Worm (Caenorhabditis elegans) whole organism, L2 larva: Measurements from ENCODE around the gene C18G1.1.

Source experiments
- C34F6.9 ChIP-seq: fragments of 150-350 bp; optimal IDR thresholded peaks from 2 replicates; lab custom pipeline; 2014; ENCODE audit warnings: missing biosample characterization, missing genetic modification characterization
- ZK546.5 ChIP-seq: sonication (generic microtip); optimal IDR thresholded peaks from 2 replicates; lab custom pipeline; 2017; ENCODE audit warnings: missing biosample characterization, missing genetic modification characterization
- alr-1 ChIP-seq: fragments of 150-350 bp; optimal IDR thresholded peaks from 2 replicates; lab custom pipeline; 2014; ENCODE audit warnings: missing biosample characterization, missing genetic modification characterization
- ama-1 ChIP-seq: fragments of 150-350 bp; optimal IDR thresholded peaks from 2 replicates; lab custom pipeline; 2018; ENCODE audit warnings: inconsistent platforms
- blmp-1 ChIP-seq: sonication (generic microtip); optimal IDR thresholded peaks from 2 replicates; lab custom pipeline; 2017; ENCODE audit warnings: missing genetic modification characterization, mild to moderate bottlenecking, missing compliant biosample characterization, antibody characterized with exemption, moderate library complexity; ENCODE audit not compliant: insufficient read depth
- ceh-16 ChIP-seq: fragments of 150-350 bp; optimal IDR thresholded peaks from 2 replicates; lab custom pipeline; 2014; ENCODE audit warnings: missing biosample characterization, missing genetic modification characterization
- ceh-82 ChIP-seq: fragments of 150-350 bp; optimal IDR thresholded peaks from 2 replicates; lab custom pipeline; 2014; ENCODE audit warnings: missing biosample characterization, missing genetic modification characterization
- crh-2 ChIP-seq: sonication (generic microtip); optimal IDR thresholded peaks from 2 replicates; lab custom pipeline; 2017; ENCODE audit warnings: missing biosample characterization, missing genetic modification characterization
- egl-27 ChIP-seq: sonication (generic microtip); optimal IDR thresholded peaks from 3 replicates; lab custom pipeline; 2017; ENCODE audit warnings: missing biosample characterization, missing genetic modification reagents, missing genetic modification characterization
- elt-1 ChIP-seq: fragments of 150-350 bp; optimal IDR thresholded peaks from 2 replicates; lab custom pipeline; 2014; ENCODE audit warnings: missing biosample characterization, missing genetic modification characterization
- elt-3 ChIP-seq: sonication (generic microtip); optimal IDR thresholded peaks from 2 replicates; lab custom pipeline; 2017; ENCODE audit warnings: missing biosample characterization, missing genetic modification characterization
- fos-1 ChIP-seq: fragments of 150-350 bp; optimal IDR thresholded peaks from 2 replicates; lab custom pipeline; 2014; ENCODE audit warnings: missing biosample characterization, missing genetic modification characterization
- gmeb-1 ChIP-seq: fragments of 150-350 bp; optimal IDR thresholded peaks from 2 replicates; lab custom pipeline; 2014; ENCODE audit warnings: missing biosample characterization, missing genetic modification characterization
- lsy-2 ChIP-seq, 2 experiments: fragments of 150-350 bp in 1 of 2; sonication (generic microtip) in 1 of 2; optimal IDR thresholded peaks; 2 replicates each; lab custom pipeline; 2014 to 2017; ENCODE audit warnings: missing biosample characterization in 2 of 2, missing genetic modification characterization in 2 of 2
- mab-5 ChIP-seq: fragments of 150-350 bp; optimal IDR thresholded peaks from 2 replicates; lab custom pipeline; 2014; ENCODE audit warnings: missing biosample characterization, missing genetic modification characterization
- mbf-1 ChIP-seq: sonication (generic microtip); optimal IDR thresholded peaks from 2 replicates; lab custom pipeline; 2017; ENCODE audit warnings: missing biosample characterization, missing genetic modification characterization
- nhr-10 ChIP-seq: sonication (generic microtip); optimal IDR thresholded peaks from 2 replicates; lab custom pipeline; 2017; ENCODE audit warnings: missing biosample characterization, missing genetic modification characterization
- nhr-11 ChIP-seq: fragments of 150-350 bp; optimal IDR thresholded peaks from 2 replicates; lab custom pipeline; 2014; ENCODE audit warnings: missing biosample characterization, missing genetic modification characterization
- nhr-12 ChIP-seq: fragments of 150-350 bp; optimal IDR thresholded peaks from 2 replicates; lab custom pipeline; 2014; ENCODE audit warnings: missing biosample characterization, missing genetic modification characterization
- nhr-129 ChIP-seq: fragments of 150-350 bp; optimal IDR thresholded peaks from 2 replicates; lab custom pipeline; 2014; ENCODE audit warnings: missing biosample characterization, missing genetic modification characterization
- nhr-21 ChIP-seq: fragments of 150-350 bp; optimal IDR thresholded peaks from 2 replicates; lab custom pipeline; 2014; ENCODE audit warnings: missing biosample characterization, missing genetic modification characterization
- nhr-23 ChIP-seq: fragments of 150-350 bp; optimal IDR thresholded peaks from 2 replicates; lab custom pipeline; 2014; ENCODE audit warnings: missing biosample characterization, missing genetic modification reagents, missing genetic modification characterization
- nhr-6 ChIP-seq: fragments of 150-350 bp; optimal IDR thresholded peaks from 2 replicates; lab custom pipeline; 2014; ENCODE audit warnings: missing biosample characterization, missing genetic modification characterization
- nhr-77 ChIP-seq: fragments of 150-350 bp; optimal IDR thresholded peaks from 2 replicates; lab custom pipeline; 2014; ENCODE audit warnings: missing biosample characterization, missing genetic modification characterization
- sem-4 ChIP-seq: fragments of 150-350 bp; optimal IDR thresholded peaks from 2 replicates; lab custom pipeline; 2014; ENCODE audit warnings: missing biosample characterization, missing genetic modification reagents, missing genetic modification characterization
- sma-9 ChIP-seq, 2 experiments: fragments of 150-350 bp in 1 of 2; sonication (generic microtip) in 1 of 2; optimal IDR thresholded peaks; 2 replicates each; lab custom pipeline; 2014 to 2016; ENCODE audit warnings: missing genetic modification characterization in 2 of 2, mild to moderate bottlenecking in 1 of 2, missing biosample characterization in 1 of 2, missing compliant biosample characterization in 1 of 2, missing genetic modification reagents in 1 of 2, moderate library complexity in 1 of 2
- snpc-4 ChIP-seq: fragments of 150-350 bp; optimal IDR thresholded peaks from 2 replicates; lab custom pipeline; 2014; ENCODE audit warnings: missing biosample characterization, missing genetic modification characterization
- unc-39 ChIP-seq: fragments of 150-350 bp; optimal IDR thresholded peaks from 2 replicates; lab custom pipeline; 2014; ENCODE audit warnings: missing biosample characterization, missing genetic modification characterization
- unc-62 ChIP-seq: fragments of 150-350 bp; optimal IDR thresholded peaks from 2 replicates; lab custom pipeline; 2014; ENCODE audit warnings: missing biosample characterization, missing genetic modification reagents, missing genetic modification characterization
- zag-1 ChIP-seq: fragments of 150-350 bp; optimal IDR thresholded peaks from 2 replicates; lab custom pipeline; 2014; ENCODE audit warnings: missing biosample characterization, missing genetic modification characterization
- ztf-1 ChIP-seq: fragments of 200-800 bp; sonication (Bioruptor generic); conservative IDR thresholded peaks from 2 replicates; pipeline ENCODE4 v1.3.6; 2022; ENCODE audit warnings: missing genetic modification characterization, missing compliant biosample characterization
- ztf-11 ChIP-seq: sonication (generic microtip); optimal IDR thresholded peaks from 2 replicates; lab custom pipeline; 2017; ENCODE audit warnings: missing biosample characterization, missing genetic modification characterization

The C18G1.1 gene

ce11 chrV:4733952-4734351 is 43.8 kb upstream of the C18G1.1 start:
- TF ChIP-seq ama-1 (lab: Kevin White, UChicago) = no peak
- no peak for TF ChIP-seq gmeb-1
- no peak for TF ChIP-seq sma-9 (GFP tag; optimal IDR thresholded peaks at IDR 0.05; lab: Kevin White, UChicago)
- TF ChIP-seq sma-9 (tag; optimal IDR thresholded peaks at IDR 0.05; lab: Kevin White, UChicago) = no peak
- no peak for TF ChIP-seq snpc-4 (tag; lab: Kevin White, UChicago)
- TF ChIP-seq ztf-11 (tag; lab: Kevin White, UChicago) = no peak
- TF ChIP-seq mbf-1 (tag; lab: Kevin White, UChicago) = no peak
- TF ChIP-seq nhr-12 = no peak
- TF ChIP-seq, all 48 proteins: peak for 0

DNA sequence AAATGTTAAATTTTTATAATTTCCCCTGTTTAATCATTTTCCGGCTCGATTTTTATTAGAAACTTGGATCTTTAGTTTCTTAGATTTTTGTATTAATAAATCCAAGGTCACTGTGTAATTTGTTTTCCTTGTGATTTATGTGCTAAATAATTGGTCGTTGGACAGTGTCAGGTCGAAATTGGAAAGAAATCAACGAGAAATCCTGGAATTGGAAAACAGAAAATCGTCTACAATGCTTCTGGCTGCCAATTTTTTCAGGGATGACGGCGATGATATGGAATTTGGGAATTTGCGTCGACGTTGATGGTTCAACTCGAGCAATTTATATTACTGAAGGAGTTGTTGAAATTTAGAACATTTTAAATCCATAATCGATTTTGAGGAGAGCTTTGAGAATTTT is 43.2 kb upstream of the C18G1.1 start:
- no peak for TF ChIP-seq C34F6.9 (tag; lab: Kevin White, UChicago)
- TF ChIP-seq ceh-82 = no peak
- TF ChIP-seq ztf-1 (GFP tag; lab: Robert Waterston, UW) = no peak
- TF ChIP-seq elt-3 (tag; lab: Kevin White, UChicago) = no peak
- no peak for TF ChIP-seq ztf-11 (tag; lab: Kevin White, UChicago)
- TF ChIP-seq lsy-2 (tag; optimal IDR thresholded peaks at IDR 0.05; lab: Kevin White, UChicago) = no peak
- TF ChIP-seq alr-1 (tag; lab: Kevin White, UChicago) = no peak
- no peak for TF ChIP-seq nhr-12
- TF ChIP-seq, all 48 proteins: peak for 0

DNA sequence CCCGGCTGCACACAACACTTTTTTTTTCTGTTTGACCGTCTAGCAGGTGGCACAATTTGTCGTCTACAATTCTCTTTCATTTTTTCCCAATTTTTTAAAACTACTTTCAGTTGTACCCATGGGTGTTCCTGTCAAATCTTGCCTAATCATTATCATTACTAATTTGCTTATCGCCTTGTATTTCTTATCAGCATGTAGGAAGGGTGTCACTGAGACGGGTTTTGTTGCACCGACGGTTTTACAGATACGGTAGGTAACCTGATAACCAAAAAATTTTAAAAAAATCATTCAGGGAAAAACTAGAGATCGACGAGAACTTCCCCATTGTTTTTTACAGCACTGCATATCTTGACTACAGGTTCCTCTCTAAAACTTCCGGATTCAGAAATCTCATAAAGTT is 40.0 kb upstream of the C18G1.1 start, which contains the start of gene F39G3.2:
Gene F39G3.2, plus strand, starts transcription at position 105 of the 400 bp plus-strand sequence.
- peak; percentile 96 for TF ChIP-seq fos-1
- no peak for TF ChIP-seq alr-1 (tag; lab: Kevin White, UChicago)
- TF ChIP-seq, all 48 proteins: peak for 1

DNA sequence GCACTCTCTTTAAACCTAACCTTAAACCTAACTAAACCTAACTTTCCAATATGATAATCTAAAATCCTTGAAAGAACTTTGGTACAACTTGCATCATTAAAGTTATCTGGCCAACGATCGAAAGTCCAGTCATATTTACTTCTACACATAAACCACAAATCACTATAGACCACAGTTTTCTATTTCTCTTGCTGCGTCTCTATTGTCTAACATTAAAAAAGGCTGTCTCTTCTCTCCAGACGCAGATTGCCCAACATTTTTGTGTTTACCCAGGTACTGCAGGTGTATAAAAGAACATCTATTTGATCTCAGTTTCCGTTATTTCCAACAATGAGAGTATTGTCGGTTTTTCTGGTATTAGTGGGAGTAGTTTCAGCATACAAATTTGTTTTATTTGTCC is 35.6 kb upstream of the C18G1.1 start, which contains the start of gene ugt-61:
Gene ugt-61, plus strand, starts transcription at position 233 of the 400 bp plus-strand sequence.
- no peak for TF ChIP-seq sem-4 (tag; lab: Kevin White, UChicago)
- TF ChIP-seq fos-1 = peak; percentile 47
- TF ChIP-seq zag-1 = no peak
- TF ChIP-seq C34F6.9 (tag; lab: Kevin White, UChicago) = no peak
- TF ChIP-seq gmeb-1 = peak; percentile 7
- no peak for TF ChIP-seq unc-39 (tag; lab: Kevin White, UChicago)
- no peak for TF ChIP-seq nhr-21 (tag; lab: Kevin White, UChicago)
- TF ChIP-seq nhr-129 (tag; lab: Kevin White, UChicago) = peak; percentile 65
- TF ChIP-seq sma-9 (GFP tag; optimal IDR thresholded peaks at IDR 0.05; lab: Kevin White, UChicago) = peak; percentile 45
- TF ChIP-seq sma-9 (tag; optimal IDR thresholded peaks at IDR 0.05; lab: Kevin White, UChicago) = no peak
- TF ChIP-seq nhr-6 = no peak
- TF ChIP-seq snpc-4 (tag; lab: Kevin White, UChicago) = no peak

- TF ChIP-seq nhr-77 = no peak
- no peak for TF ChIP-seq nhr-11 (tag; lab: Kevin White, UChicago)
- TF ChIP-seq blmp-1 (tag; lab: Kevin White, UChicago) = no peak
- no peak for TF ChIP-seq elt-1 (tag; lab: Kevin White, UChicago)
- TF ChIP-seq, all 48 proteins: peak for 0
Observed at ce11 chrV:4745269-4745668, 32.5 kb upstream of the C18G1.1 start, which contains the start of gene C18G1.7. Gene C18G1.7, plus strand, starts transcription at chrV:4745569.

DNA sequence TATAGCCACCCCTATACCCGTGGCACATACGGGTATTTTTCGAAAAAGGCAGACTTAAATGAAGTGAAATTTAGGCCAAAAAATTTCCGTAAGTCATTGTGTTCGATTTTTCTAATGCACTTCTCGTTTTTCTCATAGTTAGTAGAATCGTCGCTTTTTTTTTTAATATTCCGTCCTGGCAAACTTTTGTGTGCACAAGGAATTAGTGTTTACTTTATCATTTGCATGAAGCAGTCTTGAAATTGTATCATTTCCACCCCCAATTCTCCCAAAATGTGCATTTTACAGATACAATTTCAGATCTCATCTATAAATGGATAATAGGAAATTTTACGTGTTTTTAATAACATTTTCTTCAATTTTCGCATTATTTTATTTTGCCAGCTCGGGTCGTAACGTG is 27.5 kb upstream of the C18G1.1 start, which contains the start of gene C18G1.6:
Gene C18G1.6, plus strand, starts transcription at position 301 of the 400 bp plus-strand sequence.
- TF ChIP-seq nhr-6 = no peak
- TF ChIP-seq mab-5 = no peak
- no peak for TF ChIP-seq fos-1
- TF ChIP-seq nhr-10 (tag; lab: Kevin White, UChicago) = no peak
- TF ChIP-seq C34F6.9 (tag; lab: Kevin White, UChicago) = no peak
- TF ChIP-seq ceh-16 = no peak
- TF ChIP-seq egl-27 (tag; lab: Kevin White, UChicago) = no peak
- TF ChIP-seq sma-9 (GFP tag; optimal IDR thresholded peaks at IDR 0.05; lab: Kevin White, UChicago) = no peak
- no peak for TF ChIP-seq sma-9 (tag; optimal IDR thresholded peaks at IDR 0.05; lab: Kevin White, UChicago)

DNA sequence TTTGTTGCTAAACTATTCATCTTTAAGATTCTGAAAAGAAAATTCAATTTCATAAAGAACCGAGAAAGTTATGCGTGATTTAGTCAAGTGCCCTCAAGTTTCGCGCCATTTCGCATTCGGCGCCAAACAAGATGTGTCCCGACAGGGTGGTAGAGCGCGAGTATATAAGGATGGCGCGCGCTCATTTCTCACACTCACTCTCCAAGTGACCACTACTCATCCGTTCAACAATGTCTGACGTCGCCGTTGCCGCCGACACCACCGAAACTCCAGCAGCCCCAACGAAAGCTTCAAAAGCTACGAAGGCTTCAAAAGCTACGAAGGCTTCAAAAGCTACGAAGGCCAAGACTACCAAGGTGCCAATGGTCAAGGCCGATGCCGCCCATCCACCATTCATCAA is 23.6 kb upstream of the C18G1.1 start, which contains the start of gene hil-4:
Gene hil-4, plus strand, starts transcription at position 191 of the 400 bp plus-strand sequence.
- TF ChIP-seq crh-2 (tag; lab: Kevin White, UChicago) = no peak
- no peak for TF ChIP-seq nhr-23 (tag; lab: Kevin White, UChicago)
- no peak for TF ChIP-seq snpc-4 (tag; lab: Kevin White, UChicago)
- no peak for TF ChIP-seq unc-62 (GFP tag; lab: Kevin White, UChicago)
- TF ChIP-seq nhr-6 = no peak
- TF ChIP-seq ceh-82 = no peak
- no peak for TF ChIP-seq nhr-129 (tag; lab: Kevin White, UChicago)
- no peak for TF ChIP-seq ZK546.5 (tag; lab: Kevin White, UChicago)
